Fruit fly (Drosophila melanogaster) whole organism, embryonic: ENCODE measurements around the gene sesB.

Source experiments
- Atf3 ChIP-seq: fragments of 200-800 bp; sonication (Bioruptor generic); optimal IDR thresholded peaks from 3 replicates; lab custom pipeline; 2016; ENCODE audit warnings: missing biosample characterization, missing genetic modification characterization
- CG10462 ChIP-seq: fragments of 200-800 bp; sonication (Bioruptor generic); optimal IDR thresholded peaks from 2 replicates; lab custom pipeline; 2016; ENCODE audit warnings: missing biosample characterization, missing genetic modification characterization
- CG10979 ChIP-seq: fragments of 200-800 bp; sonication (Bioruptor generic); optimal IDR thresholded peaks from 2 replicates; lab custom pipeline; 2018; ENCODE audit warnings: missing biosample characterization, mild to moderate bottlenecking, missing genetic modification characterization, moderate library complexity
- CG11504 ChIP-seq: fragments of 200-800 bp; sonication (Bioruptor generic); optimal IDR thresholded peaks from 3 replicates; lab custom pipeline; 2019; ENCODE audit warnings: missing biosample characterization, mild to moderate bottlenecking, missing genetic modification characterization, moderate library complexity
- CG16863 ChIP-seq: fragments of 200-800 bp; sonication (Bioruptor generic); optimal IDR thresholded peaks from 3 replicates; lab custom pipeline; 2016; ENCODE audit warnings: missing biosample characterization, missing genetic modification characterization
- CG17328 ChIP-seq: fragments of 200-800 bp; sonication (Bioruptor generic); IDR thresholded peaks from 2 replicates; pipeline ENCODE4 v1.3.6; 2022; ENCODE audit warnings: missing biosample characterization, missing genetic modification characterization
- CG17385 ChIP-seq: fragments of 200-800 bp; sonication (Bioruptor generic); optimal IDR thresholded peaks from 3 replicates; lab custom pipeline; 2018; ENCODE audit warnings: missing biosample characterization, mild to moderate bottlenecking, missing genetic modification characterization
- CG17829 ChIP-seq: fragments of 200-800 bp; optimal IDR thresholded peaks from 2 replicates; lab custom pipeline; 2019; ENCODE audit warnings: missing biosample characterization, mild to moderate bottlenecking, missing genetic modification characterization, moderate library complexity
- CG18619 ChIP-seq: fragments of 200-800 bp; sonication (Bioruptor generic); optimal IDR thresholded peaks from 3 replicates; lab custom pipeline; 2017; ENCODE audit warnings: missing biosample characterization, mild to moderate bottlenecking, missing genetic modification characterization
- CG2712 ChIP-seq: fragments of 200-800 bp; optimal IDR thresholded peaks from 3 replicates; lab custom pipeline; 2019; ENCODE audit warnings: missing biosample characterization, mild to moderate bottlenecking, missing genetic modification characterization, moderate library complexity
- CG31441 ChIP-seq: fragments of 200-800 bp; sonication (Bioruptor generic); IDR thresholded peaks from 2 replicates; pipeline ENCODE4 v1.3.6; 2022; ENCODE audit warnings: missing biosample characterization, missing genetic modification characterization
- CG3407 ChIP-seq: fragments of 200-800 bp; sonication (Bioruptor generic); optimal IDR thresholded peaks from 2 replicates; lab custom pipeline; 2018; ENCODE audit warnings: missing biosample characterization, mild to moderate bottlenecking, missing genetic modification characterization
- CG4360 ChIP-seq: fragments of 200-800 bp; sonication (Bioruptor generic); IDR thresholded peaks from 2 replicates; pipeline ENCODE4 v1.3.6; 2022; ENCODE audit warnings: missing biosample characterization, missing genetic modification characterization
- CG5180 ChIP-seq: fragments of 200-800 bp; sonication (Bioruptor generic); optimal IDR thresholded peaks from 3 replicates; lab custom pipeline; 2017; ENCODE audit warnings: missing biosample characterization, missing genetic modification characterization, mild to moderate bottlenecking, moderate library complexity, missing genetic modification reagents
- CG6254 ChIP-seq: fragments of 200-800 bp; sonication (Bioruptor generic); optimal IDR thresholded peaks from 3 replicates; lab custom pipeline; 2017; ENCODE audit warnings: mild to moderate bottlenecking, missing biosample characterization, missing genetic modification reagents, missing genetic modification characterization
- CG7357 ChIP-seq: fragments of 200-800 bp; sonication (Bioruptor generic); IDR thresholded peaks from 3 replicates; pipeline ENCODE4 v1.3.6; 2022; ENCODE audit warnings: missing biosample characterization, missing genetic modification characterization
- CG7839 ChIP-seq: fragments of 200-800 bp; sonication (Bioruptor generic); optimal IDR thresholded peaks from 3 replicates; lab custom pipeline; 2018; ENCODE audit warnings: missing biosample characterization, mild to moderate bottlenecking, missing genetic modification characterization, moderate library complexity
- Dbx ChIP-seq: fragments of 200-800 bp; sonication (Bioruptor generic); IDR thresholded peaks from 3 replicates; pipeline ENCODE4 v1.3.6; 2022; ENCODE audit warnings: missing biosample characterization, missing genetic modification characterization
- Dek ChIP-seq: fragments of 200-800 bp; sonication (Bioruptor generic); optimal IDR thresholded peaks from 3 replicates; lab custom pipeline; 2019; ENCODE audit warnings: missing biosample characterization, mild to moderate bottlenecking, missing genetic modification characterization, moderate library complexity
- Eip74EF ChIP-seq, 2 experiments: fragments of 200-800 bp in 1 of 2; fragments of >200 bp in 1 of 2; sonication (Bioruptor generic) in 1 of 2; optimal IDR thresholded peaks; 2 replicates each; lab custom pipeline; 2017 to 2019; ENCODE audit warnings: missing biosample characterization in 2 of 2, missing genetic modification characterization in 2 of 2, mild to moderate bottlenecking in 1 of 2, moderate library complexity in 1 of 2
- Elba2 ChIP-seq: fragments of 200-800 bp; sonication (Bioruptor generic); optimal IDR thresholded peaks from 3 replicates; lab custom pipeline; 2016; ENCODE audit warnings: missing biosample characterization, missing genetic modification characterization
- Med ChIP-seq: fragments of 200-800 bp; sonication (Bioruptor generic); peaks from one replicate; lab custom pipeline; 2016; ENCODE audit warnings: missing biosample characterization, missing genetic modification characterization, mild to moderate bottlenecking, inconsistent platforms, moderate library complexity
- Scr ChIP-seq: fragments of 200-800 bp; sonication (Bioruptor generic); IDR thresholded peaks from 2 replicates; pipeline ENCODE4 v1.3.6; 2022; ENCODE audit warnings: missing biosample characterization, missing genetic modification characterization; ENCODE audit not compliant: partially characterized antibody
- bbx ChIP-seq: fragments of 200-800 bp; sonication (Bioruptor generic); IDR thresholded peaks from 2 replicates; pipeline ENCODE4 v1.3.6; 2022; ENCODE audit warnings: missing biosample characterization, missing genetic modification characterization; ENCODE audit not compliant: partially characterized antibody
- bsh ChIP-seq, 2 experiments: fragments of 200-800 bp; sonication (Bioruptor generic); optimal IDR thresholded peaks; 2 replicates each; lab custom pipeline; 2017 to 2018; ENCODE audit warnings: mild to moderate bottlenecking in 2 of 2, missing biosample characterization in 2 of 2, missing genetic modification characterization in 2 of 2, moderate library complexity in 1 of 2
- cg ChIP-seq: fragments of 200-800 bp; sonication (Bioruptor generic); optimal IDR thresholded peaks from 3 replicates; lab custom pipeline; 2019; ENCODE audit warnings: missing biosample characterization, mild to moderate bottlenecking, missing genetic modification characterization, moderate library complexity
- chm ChIP-seq: fragments of 200-800 bp; sonication (Bioruptor generic); IDR thresholded peaks from 2 replicates; pipeline ENCODE4 v1.3.6; 2022; ENCODE audit warnings: missing biosample characterization, missing genetic modification characterization
- crol ChIP-seq: fragments of 200-800 bp; sonication (Bioruptor generic); IDR thresholded peaks from 2 replicates; pipeline ENCODE4 v1.3.6; 2022; ENCODE audit warnings: missing biosample characterization, missing genetic modification characterization
- crp ChIP-seq, 2 experiments: fragments of 200-800 bp; sonication (Bioruptor generic); optimal IDR thresholded peaks; 2 replicates in 1 of 2; 3 replicates in 1 of 2; lab custom pipeline; 2017; ENCODE audit warnings: missing biosample characterization in 2 of 2, missing genetic modification characterization in 2 of 2, mild to moderate bottlenecking in 1 of 2, moderate library complexity in 1 of 2
- dan ChIP-seq: fragments of 200-800 bp; sonication (Bioruptor generic); IDR thresholded peaks from 2 replicates; pipeline ENCODE4 v1.3.6; 2022; ENCODE audit warnings: missing biosample characterization, missing genetic modification characterization
- dmrt99B ChIP-seq: fragments of 200-800 bp; sonication (Bioruptor generic); optimal IDR thresholded peaks from 2 replicates; lab custom pipeline; 2018; ENCODE audit warnings: missing biosample characterization, mild to moderate bottlenecking, missing genetic modification characterization, moderate library complexity
- gem ChIP-seq: fragments of 200-800 bp; sonication (Bioruptor generic); optimal IDR thresholded peaks from 2 replicates; lab custom pipeline; 2019; ENCODE audit warnings: missing biosample characterization, mild to moderate bottlenecking, missing genetic modification characterization, moderate library complexity
- gsb-n ChIP-seq: fragments of 200-800 bp; sonication (Bioruptor generic); optimal IDR thresholded peaks from 3 replicates; lab custom pipeline; 2018; ENCODE audit warnings: missing biosample characterization, mild to moderate bottlenecking, missing genetic modification characterization
- insv ChIP-seq, 2 experiments: fragments of 200-800 bp; sonication (Bioruptor generic); optimal IDR thresholded peaks; 3 replicates each; lab custom pipeline; 2016 to 2018; ENCODE audit warnings: missing biosample characterization in 2 of 2, missing genetic modification characterization in 2 of 2
- lola ChIP-seq, 3 experiments: fragments of >200 bp in 2 of 3; fragments of 200-800 bp in 1 of 3; sonication (Bioruptor generic) in 1 of 3; optimal IDR thresholded peaks; 2 replicates each; lab custom pipeline; 2017 to 2019; ENCODE audit warnings: missing biosample characterization in 3 of 3, missing genetic modification characterization in 3 of 3, mild to moderate bottlenecking in 1 of 3, moderate library complexity in 1 of 3
- nmo ChIP-seq: fragments of 200-800 bp; sonication (Bioruptor generic); optimal IDR thresholded peaks from 2 replicates; lab custom pipeline; 2018; ENCODE audit warnings: missing biosample characterization, mild to moderate bottlenecking, missing genetic modification characterization, moderate library complexity
- nom ChIP-seq: fragments of 200-800 bp; sonication (Bioruptor generic); optimal IDR thresholded peaks from 2 replicates; lab custom pipeline; 2017; ENCODE audit warnings: missing biosample characterization, missing genetic modification characterization, mild to moderate bottlenecking, moderate library complexity, missing genetic modification reagents
- org-1 ChIP-seq: fragments of 200-800 bp; sonication (Bioruptor generic); optimal IDR thresholded peaks from 2 replicates; lab custom pipeline; 2017; ENCODE audit warnings: missing biosample characterization, missing genetic modification characterization
- phol ChIP-seq: fragments of 200-800 bp; sonication (Bioruptor generic); optimal IDR thresholded peaks from 3 replicates; lab custom pipeline; 2018; ENCODE audit warnings: missing biosample characterization, mild to moderate bottlenecking, missing genetic modification characterization, moderate library complexity
- prd ChIP-seq, 3 experiments: fragments of >200 bp in 2 of 3; fragments of 200-800 bp in 1 of 3; sonication (Bioruptor generic) in 1 of 3; optimal IDR thresholded peaks in 2 of 3; IDR thresholded peaks in 1 of 3; 2 replicates in 2 of 3; 3 replicates in 1 of 3; pipeline versions ENCODE4 v1.3.6 to Lab custom; 2017 to 2022; ENCODE audit warnings: missing biosample characterization in 1 of 3, missing genetic modification characterization in 1 of 3
- pros ChIP-seq: fragments of 200-800 bp; sonication (Bioruptor generic); optimal IDR thresholded peaks from 3 replicates; lab custom pipeline; 2019; ENCODE audit warnings: missing biosample characterization, mild to moderate bottlenecking, missing genetic modification characterization, moderate library complexity
- slou ChIP-seq: fragments of 200-800 bp; sonication (Bioruptor generic); optimal IDR thresholded peaks from 3 replicates; lab custom pipeline; 2016; ENCODE audit warnings: missing biosample characterization, missing genetic modification characterization
- vnd ChIP-seq: fragments of 200-800 bp; sonication (Bioruptor generic); IDR thresholded peaks from 3 replicates; pipeline ENCODE4 v1.3.6; 2022; ENCODE audit warnings: missing biosample characterization, missing genetic modification characterization; ENCODE audit not compliant: partially characterized antibody
- zfh1 ChIP-seq: fragments of 200-800 bp; sonication (Bioruptor generic); IDR thresholded peaks from 3 replicates; pipeline ENCODE4 v1.3.6; 2022; ENCODE audit warnings: missing biosample characterization, missing genetic modification characterization

Gene sesB

dm6 chrX:10741754-10742577, 44.8 kb downstream of the sesB start (continued):
- TF ChIP-seq insv (GFP tag; optimal IDR thresholded peaks at IDR 0.05; lab: Kevin White, UChicago) (peak in 1 of 2 experiments; percentile 82), CG4360 (GFP tag; lab: Robert Waterston, UW) (peak; percentile 72), nom (GFP tag; lab: Kevin White, UChicago) (peak; percentile 74), CG17385 (GFP tag; lab: Kevin White, UChicago) (peak; percentile 84), cg (GFP tag; lab: Kevin White, UChicago) (peak; percentile 37), CG16863 (GFP tag; lab: Kevin White, UChicago) (no peak), CG3407 (GFP tag; lab: Kevin White, UChicago) (no peak), Elba2 (GFP tag; lab: Kevin White, UChicago) (peak; percentile 30), CG17328 (GFP tag; lab: Robert Waterston, UW) (no peak)

dm6 chrX:10740953-10741500, 45.7 kb downstream of the sesB start:
- TF ChIP-seq Eip74EF (GFP tag; optimal IDR thresholded peaks at IDR 0.05; lab: Kevin White, UChicago) = peak in 1 of 2 experiments; percentile 30
- TF ChIP-seq slou = peak; percentile 24
- no peak for TF ChIP-seq crol (GFP tag; lab: Robert Waterston, UW)
- peak; percentile 65 for TF ChIP-seq dmrt99B (tag; lab: Kevin White, UChicago)
- TF ChIP-seq Dbx = no peak
- TF ChIP-seq CG7357 (GFP tag; lab: Robert Waterston, UW) = 0 out of 3 replicates have a peak, but pooled peaks have one; percentile 44
- no peak for TF ChIP-seq Dek (tag; lab: Kevin White, UChicago)
- peak; percentile 72 for TF ChIP-seq nmo (GFP tag; lab: Kevin White, UChicago)
- peak; percentile 27 for TF ChIP-seq phol
- no peak for TF ChIP-seq CG10462 (GFP tag; lab: Kevin White, UChicago)
- TF ChIP-seq CG10979 (tag; lab: Kevin White, UChicago) = peak; percentile 43
- peak; percentile 22 for TF ChIP-seq gem (tag; lab: Kevin White, UChicago)
- peak; percentile 2 for TF ChIP-seq CG6254 (GFP tag; lab: Kevin White, UChicago)
- peak; percentile 65 for TF ChIP-seq CG7839
- TF ChIP-seq CG18619 (GFP tag; lab: Kevin White, UChicago) = no peak
- no peak for TF ChIP-seq Atf3
- TF ChIP-seq bsh (GFP tag; optimal IDR thresholded peaks at IDR 0.05; lab: Kevin White, UChicago) = peak in 1 of 2 experiments; percentile 22
- TF ChIP-seq bbx = no peak
- TF ChIP-seq CG5180 (GFP tag; lab: Kevin White, UChicago) = peak; percentile 3
- TF ChIP-seq Med = peak; percentile 15
- TF ChIP-seq CG17829 (tag; lab: Kevin White, UChicago) = peak; percentile 51
- TF ChIP-seq lola (GFP tag; optimal IDR thresholded peaks at IDR 0.05; lab: Kevin White, UChicago) = peak in 1 of 3 experiments; percentile 5
- TF ChIP-seq vnd (GFP tag; lab: Robert Waterston, UW) = no peak
- no peak for TF ChIP-seq Scr (GFP tag; lab: Robert Waterston, UW)
- TF ChIP-seq pros = peak; percentile 70
- TF ChIP-seq CG31441 = peak; percentile 48
- TF ChIP-seq CG2712 (tag; lab: Kevin White, UChicago) = peak; percentile 74
- no peak for TF ChIP-seq dan (GFP tag; lab: Robert Waterston, UW)
- TF ChIP-seq prd (optimal IDR thresholded peaks at IDR 0.05; lab: Kevin White, UChicago) = no peak
- 0 out of 3 replicates have a peak, but pooled peaks have one; percentile 24 for TF ChIP-seq prd (GFP tag; IDR thresholded peaks at IDR 0.05; lab: Robert Waterston, UW)
- TF ChIP-seq zfh1 (GFP tag; lab: Robert Waterston, UW) = no peak
- no peak for TF ChIP-seq gsb-n (tag; lab: Kevin White, UChicago)
- TF ChIP-seq org-1 (GFP tag; lab: Kevin White, UChicago) = no peak
- no peak for TF ChIP-seq crp (GFP tag; optimal IDR thresholded peaks at IDR 0.05; lab: Kevin White, UChicago)
- TF ChIP-seq chm (GFP tag; lab: Robert Waterston, UW) = no peak
- peak; percentile 19 for TF ChIP-seq CG11504 (tag; lab: Kevin White, UChicago)
